Fruit fly (Drosophila melanogaster) whole organism, embryonic: ENCODE data around the gene CG1143.

Source experiments
- CG10267 ChIP-seq: fragments of 200-800 bp; sonication (Bioruptor generic); optimal IDR thresholded peaks from 2 replicates; lab custom pipeline; 2018; ENCODE audit warnings: missing biosample characterization, mild to moderate bottlenecking, missing genetic modification characterization, moderate library complexity
- CG10979 ChIP-seq: fragments of 200-800 bp; sonication (Bioruptor generic); optimal IDR thresholded peaks from 2 replicates; lab custom pipeline; 2018; ENCODE audit warnings: missing biosample characterization, mild to moderate bottlenecking, missing genetic modification characterization, moderate library complexity
- CG12104 ChIP-seq: fragments of 200-800 bp; sonication (Bioruptor generic); optimal IDR thresholded peaks from 3 replicates; lab custom pipeline; 2016; ENCODE audit warnings: missing biosample characterization, missing genetic modification characterization
- CG12942 ChIP-seq: fragments of 200-800 bp; sonication (Bioruptor generic); optimal IDR thresholded peaks from 3 replicates; lab custom pipeline; 2016; ENCODE audit warnings: missing biosample characterization, missing genetic modification characterization
- CG13296 ChIP-seq: fragments of 200-800 bp; sonication (Bioruptor generic); optimal IDR thresholded peaks from 3 replicates; lab custom pipeline; 2018; ENCODE audit warnings: missing biosample characterization, mild to moderate bottlenecking, missing genetic modification characterization
- CG14965 ChIP-seq: fragments of 200-800 bp; sonication (Bioruptor generic); optimal IDR thresholded peaks from 2 replicates; lab custom pipeline; 2016; ENCODE audit warnings: missing biosample characterization, missing genetic modification characterization, borderline replicate concordance
- CG15696 ChIP-seq: fragments of 200-800 bp; sonication (Bioruptor generic); optimal IDR thresholded peaks from 2 replicates; lab custom pipeline; 2019; ENCODE audit warnings: missing biosample characterization, mild to moderate bottlenecking, missing genetic modification characterization, moderate library complexity
- CG1647 ChIP-seq: fragments of 200-800 bp; sonication (Bioruptor generic); optimal IDR thresholded peaks from 3 replicates; lab custom pipeline; 2016; ENCODE audit warnings: missing biosample characterization, missing genetic modification characterization
- CG16863 ChIP-seq: fragments of 200-800 bp; sonication (Bioruptor generic); optimal IDR thresholded peaks from 3 replicates; lab custom pipeline; 2016; ENCODE audit warnings: missing biosample characterization, missing genetic modification characterization
- CG17568 ChIP-seq: fragments of 200-800 bp; sonication (Bioruptor generic); optimal IDR thresholded peaks from 2 replicates; lab custom pipeline; 2018; ENCODE audit warnings: missing biosample characterization, mild to moderate bottlenecking, missing genetic modification characterization, moderate library complexity
- CG18011 ChIP-seq: fragments of 200-800 bp; sonication (Bioruptor generic); optimal IDR thresholded peaks from 2 replicates; lab custom pipeline; 2017; ENCODE audit warnings: missing biosample characterization, missing genetic modification characterization, mild to moderate bottlenecking, moderate library complexity, missing genotype
- CG2129 ChIP-seq: fragments of 200-800 bp; sonication (Bioruptor generic); IDR thresholded peaks from 2 replicates; pipeline ENCODE4 v1.3.6; 2022; ENCODE audit warnings: missing biosample characterization, missing genetic modification characterization; ENCODE audit not compliant: partially characterized antibody
- CG3407 ChIP-seq: fragments of 200-800 bp; sonication (Bioruptor generic); optimal IDR thresholded peaks from 2 replicates; lab custom pipeline; 2018; ENCODE audit warnings: missing biosample characterization, mild to moderate bottlenecking, missing genetic modification characterization
- CG3838 ChIP-seq: fragments of 200-800 bp; sonication (Bioruptor generic); optimal IDR thresholded peaks from 3 replicates; lab custom pipeline; 2016; ENCODE audit warnings: missing biosample characterization, missing genetic modification characterization
- CG6689 ChIP-seq: fragments of 200-800 bp; sonication (Bioruptor generic); IDR thresholded peaks from 2 replicates; pipeline ENCODE4 v1.3.6; 2022; ENCODE audit warnings: missing biosample characterization, missing genetic modification characterization
- CG6765 ChIP-seq: fragments of 200-800 bp; sonication (Bioruptor generic); optimal IDR thresholded peaks from 3 replicates; lab custom pipeline; 2017; ENCODE audit warnings: missing biosample characterization, mild to moderate bottlenecking, missing genetic modification characterization
- CG8359 ChIP-seq: fragments of 200-800 bp; sonication (Bioruptor generic); optimal IDR thresholded peaks from 2 replicates; lab custom pipeline; 2017; ENCODE audit warnings: missing biosample characterization, mild to moderate bottlenecking, missing genetic modification characterization, borderline replicate concordance
- CG8478 ChIP-seq: fragments of >200 bp; optimal IDR thresholded peaks from 2 replicates; lab custom pipeline; 2018
- CTCF ChIP-seq: fragments of 200-800 bp; sonication (Bioruptor generic); optimal IDR thresholded peaks from 2 replicates; lab custom pipeline; 2017; ENCODE audit warnings: missing biosample characterization, mild to moderate bottlenecking, missing genetic modification characterization, moderate library complexity
- D19B ChIP-seq: fragments of 200-800 bp; sonication (Bioruptor generic); optimal IDR thresholded peaks from 2 replicates; lab custom pipeline; 2017; ENCODE audit warnings: missing biosample characterization, mild to moderate bottlenecking, missing genetic modification characterization
- Doc2 ChIP-seq: fragments of 200-800 bp; sonication (Bioruptor generic); IDR thresholded peaks from 2 replicates; pipeline ENCODE4 v1.3.6; 2022; ENCODE audit warnings: missing biosample characterization, missing genetic modification characterization
- Dref ChIP-seq: fragments of 200-800 bp; sonication (Bioruptor generic); IDR thresholded peaks from 2 replicates; pipeline ENCODE4 v1.3.6; 2022; ENCODE audit warnings: missing biosample characterization, missing genetic modification characterization
- Ets65A ChIP-seq: fragments of 200-800 bp; sonication (Bioruptor generic); peaks from one replicate; lab custom pipeline; 2016; ENCODE audit warnings: missing biosample characterization, missing genetic modification characterization
- H15 ChIP-seq: fragments of 200-800 bp; sonication (Bioruptor generic); IDR thresholded peaks from 3 replicates; pipeline ENCODE4 v1.3.6; 2022; ENCODE audit warnings: missing biosample characterization, missing genetic modification characterization
- HLH4C ChIP-seq: fragments of 200-800 bp; sonication (Bioruptor generic); IDR thresholded peaks from 3 replicates; pipeline ENCODE4 v1.3.6; 2022; ENCODE audit warnings: missing biosample characterization, missing genetic modification characterization; ENCODE audit not compliant: partially characterized antibody
- HLH54F ChIP-seq: fragments of 200-800 bp; sonication (Bioruptor generic); optimal IDR thresholded peaks from 3 replicates; lab custom pipeline; 2016; ENCODE audit warnings: missing biosample characterization, missing genetic modification characterization
- HLHmδ ChIP-seq: fragments of 200-800 bp; sonication (Bioruptor generic); optimal IDR thresholded peaks from 2 replicates; lab custom pipeline; 2018; ENCODE audit warnings: missing biosample characterization, mild to moderate bottlenecking, missing genetic modification characterization, moderate library complexity
- Lhr ChIP-seq: fragments of 200-800 bp; sonication (Bioruptor generic); optimal IDR thresholded peaks from 3 replicates; lab custom pipeline; 2017; ENCODE audit warnings: mild to moderate bottlenecking, missing biosample characterization, missing genetic modification reagents, missing genetic modification characterization
- Myb ChIP-seq: fragments of 200-800 bp; sonication (Bioruptor generic); optimal IDR thresholded peaks from 2 replicates; lab custom pipeline; 2016; ENCODE audit warnings: missing biosample characterization, missing genetic modification characterization
- Scr ChIP-seq: fragments of 200-800 bp; sonication (Bioruptor generic); IDR thresholded peaks from 2 replicates; pipeline ENCODE4 v1.3.6; 2022; ENCODE audit warnings: missing biosample characterization, missing genetic modification characterization; ENCODE audit not compliant: partially characterized antibody
- Trl ChIP-seq, 3 experiments: fragments of >200 bp in 2 of 3; fragments of 200-800 bp in 1 of 3; sonication (Bioruptor generic) in 1 of 3; optimal IDR thresholded peaks; 2 replicates in 1 of 3; 3 replicates in 2 of 3; lab custom pipeline; 2016 to 2017; ENCODE audit warnings: missing biosample characterization in 1 of 3, missing genetic modification characterization in 1 of 3
- Usf ChIP-seq: fragments of 200-800 bp; sonication (Bioruptor generic); optimal IDR thresholded peaks from 2 replicates; lab custom pipeline; 2017; ENCODE audit warnings: missing genotype, missing biosample characterization, missing genetic modification characterization
- Xbp1 ChIP-seq: fragments of 200-800 bp; sonication (Bioruptor generic); optimal IDR thresholded peaks from 3 replicates; lab custom pipeline; 2016; ENCODE audit warnings: missing biosample characterization, mild to moderate bottlenecking, missing genetic modification characterization
- abd-A ChIP-seq: fragments of 200-800 bp; sonication (Bioruptor generic); optimal IDR thresholded peaks from 3 replicates; lab custom pipeline; 2019; ENCODE audit warnings: missing biosample characterization, mild to moderate bottlenecking, missing genetic modification characterization, moderate library complexity
- ato ChIP-seq: fragments of 200-800 bp; sonication (Bioruptor generic); IDR thresholded peaks from 2 replicates; pipeline ENCODE4 v1.3.6; 2022; ENCODE audit warnings: missing biosample characterization, missing genetic modification characterization; ENCODE audit not compliant: partially characterized antibody
- bigmax ChIP-seq: fragments of 200-800 bp; sonication (Bioruptor generic); optimal IDR thresholded peaks from 2 replicates; lab custom pipeline; 2018; ENCODE audit warnings: missing biosample characterization, mild to moderate bottlenecking, missing genetic modification characterization
- ci ChIP-seq: fragments of 200-800 bp; sonication (Bioruptor generic); IDR thresholded peaks from 3 replicates; pipeline ENCODE4 v1.3.6; 2022; ENCODE audit warnings: missing biosample characterization, missing genetic modification characterization
- eyg ChIP-seq: fragments of 200-800 bp; sonication (Bioruptor generic); optimal IDR thresholded peaks from 3 replicates; lab custom pipeline; 2016; ENCODE audit warnings: missing biosample characterization, missing genetic modification characterization
- lov ChIP-seq, 2 experiments: fragments of 200-800 bp in 1 of 2; fragments of >200 bp in 1 of 2; sonication (Bioruptor generic) in 1 of 2; IDR thresholded peaks in 1 of 2; optimal IDR thresholded peaks in 1 of 2; 2 replicates in 1 of 2; 3 replicates in 1 of 2; pipeline versions ENCODE4 v1.3.6 to Lab custom; 2017 to 2022; ENCODE audit warnings: missing biosample characterization in 1 of 2, missing genetic modification characterization in 1 of 2
- pan ChIP-seq, 4 experiments: fragments of >200 bp in 3 of 4; fragments of 200-800 bp in 1 of 4; sonication (Bioruptor generic) in 1 of 4; optimal IDR thresholded peaks in 3 of 4; IDR thresholded peaks in 1 of 4; 2 replicates each; pipeline versions ENCODE4 v1.3.6 to Lab custom; 2017 to 2022; ENCODE audit warnings: missing biosample characterization in 2 of 4, missing genetic modification characterization in 2 of 4, mixed read lengths in 1 of 4
- pb ChIP-seq: fragments of 200-800 bp; sonication (Bioruptor generic); optimal IDR thresholded peaks from 3 replicates; lab custom pipeline; 2016; ENCODE audit warnings: missing biosample characterization, missing genetic modification characterization
- pho ChIP-seq: fragments of 200-800 bp; sonication (Bioruptor generic); optimal IDR thresholded peaks from 2 replicates; lab custom pipeline; 2016; ENCODE audit warnings: missing biosample characterization, missing genetic modification characterization
- ro ChIP-seq: fragments of 200-800 bp; sonication (Bioruptor generic); IDR thresholded peaks from 2 replicates; pipeline ENCODE4 v1.3.6; 2022; ENCODE audit warnings: missing biosample characterization, missing genetic modification characterization
- sc ChIP-seq, 3 experiments: fragments of >200 bp in 2 of 3; fragments of 200-800 bp in 1 of 3; sonication (Bioruptor generic) in 1 of 3; optimal IDR thresholded peaks; 2 replicates in 2 of 3; 3 replicates in 1 of 3; lab custom pipeline; 2017; ENCODE audit warnings: mild to moderate bottlenecking in 1 of 3, missing biosample characterization in 1 of 3, missing genetic modification characterization in 1 of 3, missing genetic modification reagents in 1 of 3
- tio ChIP-seq: fragments of 200-800 bp; sonication (Bioruptor generic); optimal IDR thresholded peaks from 2 replicates; lab custom pipeline; 2017; ENCODE audit warnings: missing biosample characterization, missing genetic modification characterization, inconsistent platforms
- tna ChIP-seq: fragments of 200-800 bp; sonication (Bioruptor generic); IDR thresholded peaks from 2 replicates; pipeline ENCODE4 v1.3.6; 2022; ENCODE audit warnings: missing biosample characterization, missing genetic modification characterization; ENCODE audit not compliant: partially characterized antibody

The CG1143 gene

dm6 chr3L:2634929-2635799, 10.0 kb upstream of the CG1143 start (continued):
- peak; percentile 46 for TF ChIP-seq CG3838 (GFP tag; lab: Kevin White, UChicago)
- TF ChIP-seq HLHmδ (GFP tag; lab: Kevin White, UChicago) = peak; percentile 97
- peak; percentile 83 for TF ChIP-seq Myb (GFP tag; lab: Kevin White, UChicago)
- TF ChIP-seq ro (GFP tag; lab: Robert Waterston, UW) = no peak
- TF ChIP-seq Doc2 (GFP tag; lab: Robert Waterston, UW) = no peak
- peak; percentile 63 for TF ChIP-seq tna (GFP tag; lab: Robert Waterston, UW)
- no peak for TF ChIP-seq Lhr (GFP tag; lab: Kevin White, UChicago)
- peak; percentile 82 for TF ChIP-seq HLH4C (GFP tag; lab: Robert Waterston, UW)
- peak; percentile 82 for TF ChIP-seq eyg (GFP tag; lab: Kevin White, UChicago)
- peak; percentile 72 for TF ChIP-seq CG16863 (GFP tag; lab: Kevin White, UChicago)
- TF ChIP-seq CG2129 (GFP tag; lab: Robert Waterston, UW) = peak; percentile 49
- peak; percentile 78 for TF ChIP-seq Scr
- peak; percentile 72 for TF ChIP-seq CG8478 (lab: Kevin White, UChicago)
- TF ChIP-seq abd-A = no peak
- TF ChIP-seq CG6765 (GFP tag; lab: Kevin White, UChicago) = peak; percentile 96
- TF ChIP-seq CG18011 (GFP tag; lab: Kevin White, UChicago) = peak; percentile 63
- peak; percentile 62 for TF ChIP-seq bigmax (GFP tag; lab: Kevin White, UChicago)
- peak; percentile 61 for TF ChIP-seq CG6689 (GFP tag; lab: Robert Waterston, UW)
- TF ChIP-seq lov (optimal IDR thresholded peaks at IDR 0.05; lab: Kevin White, UChicago) = no peak
- TF ChIP-seq lov (GFP tag; IDR thresholded peaks at IDR 0.05; lab: Robert Waterston, UW) = peak; percentile 93
- TF ChIP-seq CG1647 = peak; percentile 61
- peak; percentile 63 for TF ChIP-seq Xbp1 (GFP tag; lab: Kevin White, UChicago)
- peak; percentile 80 for TF ChIP-seq CG17568
- peak; percentile 50 for TF ChIP-seq D19B
- TF ChIP-seq CG10979 = peak; percentile 67
- TF ChIP-seq pb (GFP tag; lab: Kevin White, UChicago) = peak; percentile 84
- TF ChIP-seq Ets65A (GFP tag; lab: Kevin White, UChicago) = peak; percentile 98
- TF ChIP-seq Dref (GFP tag; lab: Robert Waterston, UW) = peak; percentile 95
- peak; percentile 81 for TF ChIP-seq CG10267 (tag; lab: Kevin White, UChicago)
- peak; percentile 82 for TF ChIP-seq CG3407 (GFP tag; lab: Kevin White, UChicago)
- peak in 1 of 2 experiments; percentile 32 for TF ChIP-seq Trl (optimal IDR thresholded peaks at IDR 0.05; lab: Kevin White, UChicago)
- TF ChIP-seq Trl (GFP tag; optimal IDR thresholded peaks at IDR 0.05; lab: Kevin White, UChicago) = peak; percentile 91
- peak; percentile 64 for TF ChIP-seq CTCF (GFP tag; lab: Kevin White, UChicago)
- TF ChIP-seq pho (GFP tag; lab: Kevin White, UChicago) = peak; percentile 82
- peak; percentile 96 for TF ChIP-seq ci (GFP tag; lab: Robert Waterston, UW)
- no peak for TF ChIP-seq pan (optimal IDR thresholded peaks at IDR 0.05; lab: Kevin White, UChicago)
- peak in 1 of 2 experiments; percentile 80 for TF ChIP-seq pan (GFP tag; optimal IDR thresholded peaks at IDR 0.05 in 1 of 2, IDR thresholded peaks at IDR 0.05 in 1 of 2)
- no peak for TF ChIP-seq sc (optimal IDR thresholded peaks at IDR 0.05; lab: Kevin White, UChicago)
- peak; percentile 76 for TF ChIP-seq sc (GFP tag; optimal IDR thresholded peaks at IDR 0.05; lab: Kevin White, UChicago)
- peak; percentile 93 for TF ChIP-seq CG13296
- TF ChIP-seq CG14965 (GFP tag; lab: Kevin White, UChicago) = peak; percentile 22
- peak; percentile 82 for TF ChIP-seq ato
- peak; percentile 34 for TF ChIP-seq Usf (GFP tag; lab: Kevin White, UChicago)
- TF ChIP-seq CG12942 (GFP tag; lab: Kevin White, UChicago) = peak; percentile 55
- peak; percentile 66; the same call in 2 of the 3 replicates for TF ChIP-seq H15 (GFP tag; lab: Robert Waterston, UW)
- peak; percentile 67 for TF ChIP-seq HLH54F
- peak; percentile 49 for TF ChIP-seq CG15696 (tag; lab: Kevin White, UChicago)
- no peak for TF ChIP-seq tio
- peak; percentile 91 for TF ChIP-seq CG12104 (GFP tag; lab: Kevin White, UChicago)
- peak; percentile 24 for TF ChIP-seq CG8359 (GFP tag; lab: Kevin White, UChicago)
